Fruit fly (Drosophila melanogaster) whole organism, embryonic: ENCODE measurements around the gene CG43292.
A peak's percentile ranks its signal among the peaks of the same experiment; 100 is the strongest.

ENCODE experiments used
- Abd-B ChIP-seq: fragments of 200-800 bp; sonication (Bioruptor generic); optimal IDR thresholded peaks from 2 replicates; lab custom pipeline; 2018; ENCODE audit warnings: missing biosample characterization, mild to moderate bottlenecking, missing genetic modification characterization, moderate library complexity
- B-H1 ChIP-seq: fragments of 200-800 bp; sonication (Bioruptor generic); IDR thresholded peaks from 3 replicates; pipeline ENCODE4 v1.3.6; 2022; ENCODE audit warnings: missing biosample characterization, missing genetic modification characterization
- Blimp-1 ChIP-seq: fragments of 200-800 bp; sonication (Bioruptor generic); optimal IDR thresholded peaks from 3 replicates; lab custom pipeline; 2018; ENCODE audit warnings: missing biosample characterization, missing genetic modification characterization, mild to moderate bottlenecking, moderate library complexity, missing genetic modification reagents
- CG10209 ChIP-seq: fragments of 200-800 bp; sonication (Bioruptor generic); optimal IDR thresholded peaks from 3 replicates; lab custom pipeline; 2017; ENCODE audit warnings: missing biosample characterization, mild to moderate bottlenecking, missing genetic modification characterization, missing genetic modification reagents
- CG10366 ChIP-seq: fragments of 200-800 bp; sonication (Bioruptor generic); IDR thresholded peaks from 2 replicates; pipeline ENCODE4 v1.3.6; 2022; ENCODE audit warnings: missing biosample characterization, missing genetic modification characterization
- CG10959 ChIP-seq: fragments of 200-800 bp; sonication (Bioruptor generic); IDR thresholded peaks from 2 replicates; pipeline ENCODE4 v1.3.6; 2022; ENCODE audit warnings: missing biosample characterization, missing genetic modification characterization
- CG11504 ChIP-seq: fragments of 200-800 bp; sonication (Bioruptor generic); optimal IDR thresholded peaks from 3 replicates; lab custom pipeline; 2019; ENCODE audit warnings: missing biosample characterization, mild to moderate bottlenecking, missing genetic modification characterization, moderate library complexity
- CG12391 ChIP-seq: fragments of 200-800 bp; sonication (Bioruptor generic); optimal IDR thresholded peaks from 3 replicates; lab custom pipeline; 2018; ENCODE audit warnings: missing biosample characterization, mild to moderate bottlenecking, missing genetic modification characterization, moderate library complexity
- CG12659 ChIP-seq: fragments of 200-800 bp; sonication (Bioruptor generic); optimal IDR thresholded peaks from 3 replicates; lab custom pipeline; 2017; ENCODE audit warnings: mild to moderate bottlenecking, missing biosample characterization, missing genetic modification reagents, missing genetic modification characterization
- CG14014 ChIP-seq: fragments of 200-800 bp; sonication (Bioruptor generic); IDR thresholded peaks from 2 replicates; pipeline ENCODE4 v1.3.6; 2022; ENCODE audit warnings: missing biosample characterization, missing genetic modification characterization
- CG14710 ChIP-seq: fragments of 200-800 bp; sonication (Bioruptor generic); optimal IDR thresholded peaks from 3 replicates; lab custom pipeline; 2019; ENCODE audit warnings: missing biosample characterization, mild to moderate bottlenecking, missing genetic modification characterization, moderate library complexity
- CG15269 ChIP-seq: fragments of 200-800 bp; sonication (Bioruptor generic); optimal IDR thresholded peaks from 2 replicates; lab custom pipeline; 2018; ENCODE audit warnings: missing biosample characterization, mild to moderate bottlenecking, missing genetic modification characterization, moderate library complexity
- CG1602 ChIP-seq: fragments of 200-800 bp; sonication (Bioruptor generic); optimal IDR thresholded peaks from 3 replicates; lab custom pipeline; 2016; ENCODE audit warnings: missing biosample characterization, missing genetic modification characterization
- CG18262 ChIP-seq: fragments of 200-800 bp; optimal IDR thresholded peaks from 3 replicates; lab custom pipeline; 2019; ENCODE audit warnings: missing biosample characterization, mild to moderate bottlenecking, missing genetic modification characterization, moderate library complexity
- CG2712 ChIP-seq: fragments of 200-800 bp; optimal IDR thresholded peaks from 3 replicates; lab custom pipeline; 2019; ENCODE audit warnings: missing biosample characterization, mild to moderate bottlenecking, missing genetic modification characterization, moderate library complexity
- CG2875 ChIP-seq: fragments of 200-800 bp; sonication (Bioruptor generic); optimal IDR thresholded peaks from 2 replicates; lab custom pipeline; 2017; ENCODE audit warnings: missing biosample characterization, mild to moderate bottlenecking, missing genetic modification characterization, missing genetic modification reagents
- CG30403 ChIP-seq: fragments of 200-800 bp; sonication (Bioruptor generic); optimal IDR thresholded peaks from 3 replicates; lab custom pipeline; 2016; ENCODE audit warnings: missing biosample characterization, missing genetic modification characterization
- CG3281 ChIP-seq: fragments of 200-800 bp; sonication (Bioruptor generic); optimal IDR thresholded peaks from 3 replicates; lab custom pipeline; 2017; ENCODE audit warnings: missing biosample characterization, mild to moderate bottlenecking, missing genetic modification characterization
- CG4404 ChIP-seq: fragments of 200-800 bp; sonication (Bioruptor generic); IDR thresholded peaks from 2 replicates; pipeline ENCODE4 v1.3.6; 2022; ENCODE audit warnings: missing biosample characterization, missing genetic modification characterization
- CG5953 ChIP-seq: fragments of 200-800 bp; sonication (Bioruptor generic); IDR thresholded peaks from 2 replicates; pipeline ENCODE4 v1.3.6; 2022; ENCODE audit warnings: missing biosample characterization, missing genetic modification characterization
- CG6254 ChIP-seq: fragments of 200-800 bp; sonication (Bioruptor generic); optimal IDR thresholded peaks from 3 replicates; lab custom pipeline; 2017; ENCODE audit warnings: mild to moderate bottlenecking, missing biosample characterization, missing genetic modification reagents, missing genetic modification characterization
- CG6689 ChIP-seq: fragments of 200-800 bp; sonication (Bioruptor generic); IDR thresholded peaks from 2 replicates; pipeline ENCODE4 v1.3.6; 2022; ENCODE audit warnings: missing biosample characterization, missing genetic modification characterization
- CG8359 ChIP-seq: fragments of 200-800 bp; sonication (Bioruptor generic); optimal IDR thresholded peaks from 2 replicates; lab custom pipeline; 2017; ENCODE audit warnings: missing biosample characterization, mild to moderate bottlenecking, missing genetic modification characterization, borderline replicate concordance
- CG9932 ChIP-seq: fragments of 200-800 bp; sonication (Bioruptor generic); IDR thresholded peaks from 2 replicates; pipeline ENCODE4 v1.3.6; 2022; ENCODE audit warnings: missing biosample characterization, missing genetic modification characterization
- Chrac-16 ChIP-seq: fragments of 200-800 bp; sonication (Bioruptor generic); optimal IDR thresholded peaks from 3 replicates; lab custom pipeline; 2016; ENCODE audit warnings: missing biosample characterization, missing genetic modification characterization
- D ChIP-seq, 2 experiments: fragments of 200-800 bp in 1 of 2; fragments of >200 bp in 1 of 2; sonication (Bioruptor generic) in 1 of 2; optimal IDR thresholded peaks; 2 replicates in 1 of 2; 3 replicates in 1 of 2; lab custom pipeline; 2017; ENCODE audit warnings: mild to moderate bottlenecking in 1 of 2, missing biosample characterization in 1 of 2, missing genetic modification characterization in 1 of 2, missing genetic modification reagents in 1 of 2
- E2f2 ChIP-seq: fragments of 200-800 bp; sonication (Bioruptor generic); IDR thresholded peaks from 2 replicates; pipeline ENCODE4 v1.3.6; 2022; ENCODE audit warnings: missing biosample characterization, missing genetic modification characterization
- Hr78 ChIP-seq, 2 experiments: fragments of 200-800 bp in 1 of 2; fragments of >200 bp in 1 of 2; sonication (Bioruptor generic) in 1 of 2; optimal IDR thresholded peaks; 2 replicates each; lab custom pipeline; 2017 to 2019; ENCODE audit warnings: missing biosample characterization in 2 of 2, missing genetic modification characterization in 2 of 2, mild to moderate bottlenecking in 1 of 2, moderate library complexity in 1 of 2
- Neu2 ChIP-seq: fragments of 200-800 bp; sonication (Bioruptor generic); optimal IDR thresholded peaks from 3 replicates; lab custom pipeline; 2016; ENCODE audit warnings: missing biosample characterization, missing genetic modification characterization, borderline replicate concordance
- Oli ChIP-seq: fragments of 200-800 bp; sonication (Bioruptor generic); optimal IDR thresholded peaks from 2 replicates; lab custom pipeline; 2018; ENCODE audit warnings: missing biosample characterization, mild to moderate bottlenecking, missing genetic modification characterization, moderate library complexity
- Ssrp ChIP-seq: fragments of 200-800 bp; sonication (Bioruptor generic); optimal IDR thresholded peaks from 2 replicates; lab custom pipeline; 2018; ENCODE audit warnings: missing biosample characterization, mild to moderate bottlenecking, missing genetic modification characterization, moderate library complexity
- Xrp1 ChIP-seq: fragments of 200-800 bp; sonication (Bioruptor generic); IDR thresholded peaks from 2 replicates; pipeline ENCODE4 v1.3.6; 2022; ENCODE audit warnings: missing biosample characterization, missing genetic modification characterization
- btn ChIP-seq: fragments of 200-800 bp; sonication (Bioruptor generic); optimal IDR thresholded peaks from 2 replicates; lab custom pipeline; 2016; ENCODE audit warnings: missing biosample characterization, missing genetic modification characterization
- ci ChIP-seq: fragments of 200-800 bp; sonication (Bioruptor generic); IDR thresholded peaks from 3 replicates; pipeline ENCODE4 v1.3.6; 2022; ENCODE audit warnings: missing biosample characterization, missing genetic modification characterization
- dpn ChIP-seq, 2 experiments: fragments of 200-800 bp; sonication (Bioruptor generic); optimal IDR thresholded peaks; 3 replicates each; lab custom pipeline; 2016; ENCODE audit warnings: missing biosample characterization in 2 of 2, missing genetic modification characterization in 2 of 2
- hkb ChIP-seq, 2 experiments: fragments of 200-800 bp in 1 of 2; fragments of >200 bp in 1 of 2; sonication (Bioruptor generic) in 1 of 2; IDR thresholded peaks in 1 of 2; optimal IDR thresholded peaks in 1 of 2; 2 replicates each; pipeline versions ENCODE4 v1.3.6 to Lab custom; 2017 to 2022; ENCODE audit warnings: missing biosample characterization in 1 of 2, missing genetic modification characterization in 1 of 2
- pan ChIP-seq, 4 experiments: fragments of >200 bp in 3 of 4; fragments of 200-800 bp in 1 of 4; sonication (Bioruptor generic) in 1 of 4; optimal IDR thresholded peaks in 3 of 4; IDR thresholded peaks in 1 of 4; 2 replicates each; pipeline versions ENCODE4 v1.3.6 to Lab custom; 2017 to 2022; ENCODE audit warnings: missing biosample characterization in 2 of 4, missing genetic modification characterization in 2 of 4, mixed read lengths in 1 of 4
- phol ChIP-seq: fragments of 200-800 bp; sonication (Bioruptor generic); optimal IDR thresholded peaks from 3 replicates; lab custom pipeline; 2018; ENCODE audit warnings: missing biosample characterization, mild to moderate bottlenecking, missing genetic modification characterization, moderate library complexity
- pros ChIP-seq: fragments of 200-800 bp; sonication (Bioruptor generic); optimal IDR thresholded peaks from 3 replicates; lab custom pipeline; 2019; ENCODE audit warnings: missing biosample characterization, mild to moderate bottlenecking, missing genetic modification characterization, moderate library complexity
- row ChIP-seq: fragments of 200-800 bp; sonication (Bioruptor generic); IDR thresholded peaks from 3 replicates; pipeline ENCODE4 v1.3.6; 2022; ENCODE audit warnings: missing biosample characterization, missing genetic modification characterization
- sc ChIP-seq, 3 experiments: fragments of >200 bp in 2 of 3; fragments of 200-800 bp in 1 of 3; sonication (Bioruptor generic) in 1 of 3; optimal IDR thresholded peaks; 2 replicates in 2 of 3; 3 replicates in 1 of 3; lab custom pipeline; 2017; ENCODE audit warnings: mild to moderate bottlenecking in 1 of 3, missing biosample characterization in 1 of 3, missing genetic modification characterization in 1 of 3, missing genetic modification reagents in 1 of 3
- sens ChIP-seq: fragments of 200-800 bp; sonication (Bioruptor generic); peaks from one replicate; lab custom pipeline; 2016; ENCODE audit warnings: missing biosample characterization, missing genetic modification characterization
- sisA ChIP-seq: fragments of 200-800 bp; sonication (Bioruptor generic); IDR thresholded peaks from 2 replicates; pipeline ENCODE4 v1.3.6; 2022; ENCODE audit warnings: missing biosample characterization, missing genetic modification characterization
- tgo ChIP-seq: fragments of 200-800 bp; sonication (Bioruptor generic); IDR thresholded peaks from 3 replicates; pipeline ENCODE4 v1.3.6; 2022; ENCODE audit warnings: missing biosample characterization, missing genetic modification characterization
- trem ChIP-seq: fragments of 200-800 bp; optimal IDR thresholded peaks from 3 replicates; lab custom pipeline; 2019; ENCODE audit warnings: missing biosample characterization, mild to moderate bottlenecking, missing genetic modification characterization, moderate library complexity
- vvl ChIP-seq: fragments of 200-800 bp; sonication (Bioruptor generic); IDR thresholded peaks from 2 replicates; pipeline ENCODE4 v1.3.6; 2022; ENCODE audit warnings: missing biosample characterization, missing genetic modification characterization
- zfh1 ChIP-seq: fragments of 200-800 bp; sonication (Bioruptor generic); IDR thresholded peaks from 3 replicates; pipeline ENCODE4 v1.3.6; 2022; ENCODE audit warnings: missing biosample characterization, missing genetic modification characterization

CG43292 gene

DNA sequence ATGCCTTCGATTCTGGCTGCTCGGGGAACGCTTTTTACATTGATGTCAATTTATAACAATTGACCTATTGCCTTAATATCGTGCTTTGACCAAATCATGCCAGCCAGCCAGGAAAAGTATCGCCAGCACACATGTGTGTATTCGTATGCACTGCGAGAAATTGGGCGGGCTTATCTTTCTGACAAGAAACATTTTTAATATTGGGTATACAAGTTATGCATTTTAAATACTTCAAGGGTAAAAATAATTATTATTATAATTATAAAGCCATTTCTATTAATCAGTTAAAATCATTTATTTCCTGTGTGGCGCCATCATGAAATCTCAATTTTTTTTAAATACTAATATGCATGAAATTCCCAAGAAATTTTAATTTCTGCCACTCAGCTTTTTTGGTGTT lies 46.5 kb downstream of the CG43292 start (continued):
- TF ChIP-seq B-H1 (GFP tag; lab: Robert Waterston, UW) = peak; percentile 18; the same call in 1 of the 3 replicates
- TF ChIP-seq CG6689 (GFP tag; lab: Robert Waterston, UW) = peak; percentile 51
- peak; percentile 19; the same call in 1 of the 2 replicates for TF ChIP-seq CG4404 (GFP tag; lab: Robert Waterston, UW)
- peak; percentile 39; the same call in 1 of the 2 replicates for TF ChIP-seq CG10366 (GFP tag; lab: Robert Waterston, UW)
- TF ChIP-seq CG10959 = no peak
- peak; percentile 31; the same call in 1 of the 3 replicates for TF ChIP-seq tgo (GFP tag; lab: Robert Waterston, UW)
- TF ChIP-seq Xrp1 (GFP tag; lab: Robert Waterston, UW) = peak; percentile 71
- TF ChIP-seq Chrac-16 (GFP tag; lab: Kevin White, UChicago) = peak; percentile 7
- peak; percentile 67 for TF ChIP-seq phol (tag; lab: Kevin White, UChicago)
- peak; percentile 46; the same call in 1 of the 2 replicates for TF ChIP-seq CG14014 (GFP tag; lab: Robert Waterston, UW)
- no peak for TF ChIP-seq pan (optimal IDR thresholded peaks at IDR 0.05; lab: Kevin White, UChicago)
- peak in 1 of 2 experiments; percentile 54 for TF ChIP-seq pan (GFP tag; optimal IDR thresholded peaks at IDR 0.05 in 1 of 2, IDR thresholded peaks at IDR 0.05 in 1 of 2)
- peak; percentile 50; the same call in 2 of the 3 replicates for TF ChIP-seq row
- TF ChIP-seq CG12659 (GFP tag; lab: Kevin White, UChicago) = no peak
- peak; percentile 13 for TF ChIP-seq CG3281
- peak; percentile 39 for TF ChIP-seq sens (GFP tag; lab: Kevin White, UChicago)
- peak; percentile 28 for TF ChIP-seq CG10209
- peak; percentile 59 for TF ChIP-seq Blimp-1 (GFP tag; lab: Kevin White, UChicago)
- peak; percentile 58; the same call in 1 of the 3 replicates for TF ChIP-seq zfh1 (GFP tag; lab: Robert Waterston, UW)
- TF ChIP-seq CG6254 = peak; percentile 17
- TF ChIP-seq CG8359 (GFP tag; lab: Kevin White, UChicago) = no peak
- TF ChIP-seq pros (GFP tag; lab: Kevin White, UChicago) = no peak
- peak; percentile 60; the same call in 1 of the 3 replicates for TF ChIP-seq ci (GFP tag; lab: Robert Waterston, UW)
- no peak for TF ChIP-seq hkb (optimal IDR thresholded peaks at IDR 0.05; lab: Kevin White, UChicago)
- TF ChIP-seq hkb (GFP tag; IDR thresholded peaks at IDR 0.05; lab: Robert Waterston, UW) = peak; percentile 60; the same call in 1 of the 2 replicates
- TF ChIP-seq trem (tag; lab: Kevin White, UChicago) = peak; percentile 33
- TF ChIP-seq sc (optimal IDR thresholded peaks at IDR 0.05; lab: Kevin White, UChicago) = no peak
- TF ChIP-seq sc (GFP tag; optimal IDR thresholded peaks at IDR 0.05; lab: Kevin White, UChicago) = peak; percentile 39
- peak; percentile 32 for TF ChIP-seq CG18262 (tag; lab: Kevin White, UChicago)
- peak in 1 of 2 experiments; percentile 6 for TF ChIP-seq Hr78 (GFP tag; optimal IDR thresholded peaks at IDR 0.05; lab: Kevin White, UChicago)
- peak; percentile 57 for TF ChIP-seq CG11504 (tag; lab: Kevin White, UChicago)
- TF ChIP-seq Oli (tag; lab: Kevin White, UChicago) = peak; percentile 43
- 0 out of 2 replicates have a peak, but pooled peaks have one; percentile 8 for TF ChIP-seq E2f2 (GFP tag; lab: Robert Waterston, UW)
- TF ChIP-seq CG12391 (tag; lab: Kevin White, UChicago) = peak; percentile 48
- TF ChIP-seq CG2875 (GFP tag; lab: Kevin White, UChicago) = peak; percentile 21
- TF ChIP-seq Abd-B (GFP tag; lab: Kevin White, UChicago) = peak; percentile 9
- TF ChIP-seq dpn (GFP tag; optimal IDR thresholded peaks at IDR 0.05; lab: Kevin White, UChicago) = peak in 1 of 2 experiments; percentile 12
- TF ChIP-seq Neu2 = no peak
- peak; percentile 45 for TF ChIP-seq sisA
- TF ChIP-seq vvl (GFP tag; lab: Robert Waterston, UW) = peak; percentile 39; the same call in 1 of the 2 replicates
- TF ChIP-seq CG1602 (GFP tag; lab: Kevin White, UChicago) = peak; percentile 32
- TF ChIP-seq CG15269 (tag; lab: Kevin White, UChicago) = no peak
- TF ChIP-seq Ssrp = peak; percentile 41
- TF ChIP-seq CG9932 = no peak
- no peak for TF ChIP-seq btn (GFP tag; lab: Kevin White, UChicago)
- peak; percentile 39 for TF ChIP-seq CG2712 (tag; lab: Kevin White, UChicago)
- TF ChIP-seq CG5953 (GFP tag; lab: Robert Waterston, UW) = 0 out of 2 replicates have a peak, but pooled peaks have one; percentile 19
- peak; percentile 22 for TF ChIP-seq CG30403
- no peak for TF ChIP-seq D (optimal IDR thresholded peaks at IDR 0.05; lab: Kevin White, UChicago)
- peak; percentile 32 for TF ChIP-seq D (GFP tag; optimal IDR thresholded peaks at IDR 0.05; lab: Kevin White, UChicago)
- TF ChIP-seq CG14710 = peak; percentile 46
